Fruit fly (Drosophila melanogaster): ENCODE results near the gene Alg10.

Gene Alg10

dm6 chr3L:11119901-11120418, 44.8 kb upstream of the Alg10 start (continued):
- TF ChIP-seq CG1529 (GFP tag; optimal IDR thresholded peaks at IDR 0.05), result peak; percentile 30
- TF ChIP-seq gcm2 (GFP tag; optimal IDR thresholded peaks at IDR 0.05), result no peak
- peak; percentile 41 for TF ChIP-seq CG1603 (tag; optimal IDR thresholded peaks at IDR 0.05)
- TF ChIP-seq sens (GFP tag), result no peak
- peak; percentile 56 for TF ChIP-seq CG10147 (GFP tag; optimal IDR thresholded peaks at IDR 0.05)
- TF ChIP-seq CG16813 (GFP tag; IDR thresholded peaks at IDR 0.05; ENCODE audit: partially characterized antibody), result no peak
- no peak for TF ChIP-seq CG6791 (GFP tag; IDR thresholded peaks at IDR 0.05; ENCODE audit: partially characterized antibody)
- no peak for TF ChIP-seq Hr78 (GFP tag; optimal IDR thresholded peaks at IDR 0.05)
- TF ChIP-seq CG11247 (GFP tag; IDR thresholded peaks at IDR 0.05), result no peak
- no peak for TF ChIP-seq E2f1 (GFP tag; IDR thresholded peaks at IDR 0.05)
- no peak for TF ChIP-seq CG11398 (GFP tag; optimal IDR thresholded peaks at IDR 0.05)
- TF ChIP-seq Dek (tag; optimal IDR thresholded peaks at IDR 0.05), result no peak
- peak; percentile 20 for TF ChIP-seq Asciz (GFP tag; optimal IDR thresholded peaks at IDR 0.05)
- no peak for TF ChIP-seq CG11093 (GFP tag; IDR thresholded peaks at IDR 0.05)
- TF ChIP-seq Blimp-1 (GFP tag; optimal IDR thresholded peaks at IDR 0.05), result no peak
- no peak for TF ChIP-seq fd3F (GFP tag; optimal IDR thresholded peaks at IDR 0.05)
- TF ChIP-seq oc (tag; optimal IDR thresholded peaks at IDR 0.05), result peak; percentile 9
- TF ChIP-seq Sin3A (optimal IDR thresholded peaks at IDR 0.05), result no peak
- peak; percentile 68 for TF ChIP-seq CG12071 (GFP tag; optimal IDR thresholded peaks at IDR 0.05)
- TF ChIP-seq Pdp1 (GFP tag; optimal IDR thresholded peaks at IDR 0.05), result peak in 1 of 2 experiments; percentile 100
- peak; percentile 5 for TF ChIP-seq unpg (GFP tag; optimal IDR thresholded peaks at IDR 0.05)
- TF ChIP-seq ATbp (GFP tag; optimal IDR thresholded peaks at IDR 0.05), result peak; percentile 66
- TF ChIP-seq Ssrp (tag; optimal IDR thresholded peaks at IDR 0.05), result no peak
- TF ChIP-seq CG14014 (GFP tag; IDR thresholded peaks at IDR 0.05), result no peak
- no peak for TF ChIP-seq CG2889 (GFP tag; IDR thresholded peaks at IDR 0.05)
- peak; percentile 36 for TF ChIP-seq nau (GFP tag; optimal IDR thresholded peaks at IDR 0.05)
- no peak for TF ChIP-seq crc (GFP tag; optimal IDR thresholded peaks at IDR 0.05)
- no peak for TF ChIP-seq az2 (GFP tag; optimal IDR thresholded peaks at IDR 0.05)
- TF ChIP-seq croc (GFP tag; conservative IDR thresholded peaks at IDR 0.05), result no peak
- no peak for TF ChIP-seq CG10959 (GFP tag; IDR thresholded peaks at IDR 0.05)
- TF ChIP-seq Optix (GFP tag; IDR thresholded peaks at IDR 0.05), result no peak
- no peak for TF ChIP-seq gsb (GFP tag; IDR thresholded peaks at IDR 0.05)
- no peak for TF ChIP-seq CG4404 (GFP tag; IDR thresholded peaks at IDR 0.05)
- peak; percentile 38 for TF ChIP-seq CG13424 (tag; optimal IDR thresholded peaks at IDR 0.05)
- TF ChIP-seq Usf (GFP tag; optimal IDR thresholded peaks at IDR 0.05), result no peak
- peak; percentile 13 for TF ChIP-seq CG12219 (GFP tag; optimal IDR thresholded peaks at IDR 0.05)
- TF ChIP-seq CG6683 (GFP tag; optimal IDR thresholded peaks at IDR 0.05), result peak; percentile 64
- no peak for TF ChIP-seq dimm (GFP tag; IDR thresholded peaks at IDR 0.05)
- no peak for TF ChIP-seq CG10462 (GFP tag; optimal IDR thresholded peaks at IDR 0.05)
- TF ChIP-seq gcm (GFP tag; optimal IDR thresholded peaks at IDR 0.05), result peak; percentile 45
- no peak for TF ChIP-seq CG4854 (GFP tag; optimal IDR thresholded peaks at IDR 0.05)
- TF ChIP-seq wek (GFP tag; optimal IDR thresholded peaks at IDR 0.05), result peak; percentile 64
- no peak for TF ChIP-seq bsh (GFP tag; optimal IDR thresholded peaks at IDR 0.05)
- TF ChIP-seq Atf3 (GFP tag; optimal IDR thresholded peaks at IDR 0.05), result no peak
- TF ChIP-seq CG14860 (GFP tag; IDR thresholded peaks at IDR 0.05; ENCODE audit: partially characterized antibody), result no peak
- peak in 1 of 3 experiments; percentile 62 for TF ChIP-seq lola (GFP tag; optimal IDR thresholded peaks at IDR 0.05)
- TF ChIP-seq CG7963 (GFP tag; IDR thresholded peaks at IDR 0.05; ENCODE audit: partially characterized antibody), result no peak
- TF ChIP-seq CG4282 (GFP tag; optimal IDR thresholded peaks at IDR 0.05), result no peak
- peak; percentile 19 for TF ChIP-seq twi (tag; optimal IDR thresholded peaks at IDR 0.05)
- TF ChIP-seq Abd-B (GFP tag; optimal IDR thresholded peaks at IDR 0.05), result no peak

Measured in whole organism, embryonic.